Worm (Caenorhabditis elegans) whole organism, early embryonic: ENCODE measurements around the gene gop-1.

ENCODE experiments used
- aly-1 ChIP-seq: sonication (generic microtip); optimal IDR thresholded peaks from 2 replicates; lab custom pipeline; 2016; ENCODE audit warnings: missing genetic modification characterization, missing compliant biosample characterization
- ama-1 ChIP-seq: fragments of 150-350 bp; optimal IDR thresholded peaks from 2 replicates; lab custom pipeline; 2014
- ets-7 ChIP-seq: sonication (generic microtip); optimal IDR thresholded peaks from 2 replicates; lab custom pipeline; 2016; ENCODE audit warnings: missing genotype, missing genetic modification characterization, missing compliant biosample characterization
- flt-1 ChIP-seq: fragments of 200-800 bp; sonication (Bioruptor generic); IDR thresholded peaks from 2 replicates; pipeline ENCODE4 v1.3.6; 2022; ENCODE audit warnings: missing genetic modification characterization, missing compliant biosample characterization
- hmg-4 ChIP-seq: fragments of 200-800 bp; sonication (Bioruptor generic); optimal IDR thresholded peaks from 2 replicates; lab custom pipeline; 2018; ENCODE audit warnings: mild to moderate bottlenecking, missing genetic modification characterization, missing compliant biosample characterization
- scrt-1 ChIP-seq: fragments of 200-800 bp; sonication (Bioruptor generic); IDR thresholded peaks from 2 replicates; pipeline ENCODE4 v1.3.6; 2022; ENCODE audit warnings: missing genetic modification characterization, missing compliant biosample characterization
- tbx-11 ChIP-seq: fragments of 200-800 bp; sonication (Bioruptor generic); IDR thresholded peaks from 2 replicates; pipeline ENCODE4 v1.3.6; 2022; ENCODE audit warnings: missing genetic modification characterization, missing compliant biosample characterization

ce11 chrIII:5280228-5280627, 26.0 kb downstream of the gop-1 start:
- no peak for TF ChIP-seq aly-1 (tag; lab: Kevin White, UChicago)
- TF ChIP-seq ama-1: no peak
- TF ChIP-seq flt-1 (GFP tag; lab: Robert Waterston, UW): no peak
- no peak for TF ChIP-seq hmg-4 (GFP tag; lab: Kevin White, UChicago)
- no peak for TF ChIP-seq scrt-1 (GFP tag; lab: Robert Waterston, UW)
- no peak for TF ChIP-seq ets-7 (tag; lab: Kevin White, UChicago)
- no peak for TF ChIP-seq tbx-11 (GFP tag; lab: Robert Waterston, UW)
